Fruit fly (Drosophila melanogaster): Measurements from ENCODE around the gene CG18170.

Gene CG18170

DNA sequence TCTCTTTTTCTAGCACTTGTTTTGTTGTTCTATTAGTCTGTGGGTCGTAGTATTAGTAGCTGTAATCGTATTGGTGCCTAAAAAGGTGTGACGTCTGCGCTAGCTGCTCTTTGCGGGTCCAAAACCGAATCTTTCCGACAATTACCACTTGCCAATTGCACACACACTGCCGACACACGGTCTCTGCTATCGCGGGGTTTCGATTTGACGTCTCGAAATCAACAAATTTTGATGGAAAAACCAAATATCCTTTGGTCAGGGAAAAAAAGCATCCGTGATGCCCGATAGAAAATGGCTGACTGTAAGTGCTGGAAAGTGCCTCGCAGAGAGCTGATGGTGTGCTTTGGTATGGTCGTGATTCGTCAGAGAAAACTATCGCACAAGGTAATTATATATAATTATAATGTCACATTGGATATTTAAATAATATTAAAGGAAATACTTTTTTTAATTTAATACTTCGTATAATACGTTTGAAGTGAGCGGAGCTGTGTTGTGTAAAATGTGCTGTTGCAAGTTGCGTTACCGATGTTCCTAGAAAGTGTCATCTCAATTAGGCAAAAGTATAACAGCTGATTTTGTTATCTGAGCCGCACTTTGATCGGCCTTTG, 44.5 kb upstream of the CG18170 start, which contains the start of the genes Pex10 and CG12099 (continued):
- peak; percentile 82 for TF ChIP-seq fd3F (GFP tag; optimal IDR thresholded peaks at IDR 0.05)
- TF ChIP-seq CG7987 (GFP tag; optimal IDR thresholded peaks at IDR 0.05), result peak; percentile 76
- TF ChIP-seq MBD-R2 (GFP tag; IDR thresholded peaks at IDR 0.05), result peak; percentile 92
- peak; percentile 88 for TF ChIP-seq CG12155 (GFP tag; optimal IDR thresholded peaks at IDR 0.05)
- TF ChIP-seq lbe (GFP tag; optimal IDR thresholded peaks at IDR 0.05), result peak; percentile 82
- TF ChIP-seq inv (GFP tag; IDR thresholded peaks at IDR 0.05; ENCODE audit: partially characterized antibody), result peak; percentile 90
- TF ChIP-seq CG32772 (GFP tag; IDR thresholded peaks at IDR 0.05), result peak; percentile 91
- TF ChIP-seq usp (GFP tag; optimal IDR thresholded peaks at IDR 0.05), result no peak
- peak; percentile 76 for TF ChIP-seq CG13123 (GFP tag; optimal IDR thresholded peaks at IDR 0.05)
- TF ChIP-seq Trl (optimal IDR thresholded peaks at IDR 0.05), result no peak
- peak; percentile 49 for TF ChIP-seq Trl (GFP tag; optimal IDR thresholded peaks at IDR 0.05)
- no peak for TF ChIP-seq pb (GFP tag; optimal IDR thresholded peaks at IDR 0.05)
- TF ChIP-seq az2 (GFP tag; optimal IDR thresholded peaks at IDR 0.05), result peak; percentile 88
- TF ChIP-seq CG12104 (GFP tag; optimal IDR thresholded peaks at IDR 0.05), result peak; percentile 81
- TF ChIP-seq nau (GFP tag; optimal IDR thresholded peaks at IDR 0.05), result no peak
- TF ChIP-seq CG7928 (GFP tag; optimal IDR thresholded peaks at IDR 0.05), result peak; percentile 69
- TF ChIP-seq Aef1 (GFP tag; IDR thresholded peaks at IDR 0.05), result peak; percentile 91
- peak; percentile 94 for TF ChIP-seq lmd (GFP tag; IDR thresholded peaks at IDR 0.05)
- peak; percentile 67; the same call in 1 of the 3 replicates for TF ChIP-seq zen2 (GFP tag; IDR thresholded peaks at IDR 0.05; ENCODE audit: partially characterized antibody)
- peak; percentile 37 for TF ChIP-seq Mes4 (GFP tag; optimal IDR thresholded peaks at IDR 0.05)
- peak; percentile 88 for TF ChIP-seq caup (GFP tag; optimal IDR thresholded peaks at IDR 0.05; ENCODE audit: severe bottlenecking)
- TF ChIP-seq cato (GFP tag; optimal IDR thresholded peaks at IDR 0.05; ENCODE audit: borderline replicate concordance), result peak; percentile 84
- peak; percentile 76 for TF ChIP-seq CG30431 (GFP tag; optimal IDR thresholded peaks at IDR 0.05)
- peak; percentile 89 for TF ChIP-seq CG14441 (GFP tag; IDR thresholded peaks at IDR 0.05)
- peak; percentile 83 for TF ChIP-seq Mad (GFP tag; optimal IDR thresholded peaks at IDR 0.05)
- peak; percentile 85 for TF ChIP-seq CG8388 (GFP tag; optimal IDR thresholded peaks at IDR 0.05)
- peak; percentile 66 for TF ChIP-seq Bteb2 (GFP tag; optimal IDR thresholded peaks at IDR 0.05)
- TF ChIP-seq zen (tag; optimal IDR thresholded peaks at IDR 0.05), result peak; percentile 89
- no peak for TF ChIP-seq Hmx (GFP tag; optimal IDR thresholded peaks at IDR 0.05)
- TF ChIP-seq B-H2 (GFP tag; optimal IDR thresholded peaks at IDR 0.05), result peak; percentile 91
- TF ChIP-seq gem (tag; optimal IDR thresholded peaks at IDR 0.05), result peak; percentile 93
- peak; percentile 87 for TF ChIP-seq CG14014 (GFP tag; IDR thresholded peaks at IDR 0.05)
- no peak for TF ChIP-seq CG12769 (tag; optimal IDR thresholded peaks at IDR 0.05)
- peak; percentile 84 to 85 for TF ChIP-seq Hr51 (GFP tag; optimal IDR thresholded peaks at IDR 0.05)
- TF ChIP-seq Lpt (GFP tag; optimal IDR thresholded peaks at IDR 0.05), result no peak
- TF ChIP-seq eve (GFP tag; optimal IDR thresholded peaks at IDR 0.05), result no peak
- peak; percentile 50 for TF ChIP-seq Hand (GFP tag; optimal IDR thresholded peaks at IDR 0.05)
- peak; percentile 45 for TF ChIP-seq CG17802 (tag; optimal IDR thresholded peaks at IDR 0.05)
- TF ChIP-seq Side (GFP tag; optimal IDR thresholded peaks at IDR 0.05), result peak; percentile 48
- TF ChIP-seq esg (GFP tag; conservative IDR thresholded peaks at IDR 0.05), result peak; percentile 91
- peak; percentile 71 for TF ChIP-seq fd96Cb (tag; optimal IDR thresholded peaks at IDR 0.05)
- TF ChIP-seq CG2120 (GFP tag; optimal IDR thresholded peaks at IDR 0.05), result peak; percentile 89
- peak; percentile 78 for TF ChIP-seq gcm (GFP tag; optimal IDR thresholded peaks at IDR 0.05)
- TF ChIP-seq odd (GFP tag; optimal IDR thresholded peaks at IDR 0.05), result no peak
- peak; percentile 83 for TF ChIP-seq Hsf (GFP tag; optimal IDR thresholded peaks at IDR 0.05)
- peak; percentile 48; the same call in 1 of the 2 replicates for TF ChIP-seq ato (GFP tag; IDR thresholded peaks at IDR 0.05; ENCODE audit: partially characterized antibody)
- peak; percentile 93 for TF ChIP-seq tgo (GFP tag; IDR thresholded peaks at IDR 0.05)
- peak; percentile 95 for TF ChIP-seq MESR4 (GFP tag; optimal IDR thresholded peaks at IDR 0.05)
- TF ChIP-seq CG18619 (GFP tag; optimal IDR thresholded peaks at IDR 0.05), result peak; percentile 83
- peak; percentile 15 for TF ChIP-seq CG8359 (GFP tag; optimal IDR thresholded peaks at IDR 0.05; ENCODE audit: borderline replicate concordance)

Data from whole organism, embryonic.